Fruit fly (Drosophila melanogaster): Measurements from ENCODE around the gene PolG1.

The PolG1 gene

DNA sequence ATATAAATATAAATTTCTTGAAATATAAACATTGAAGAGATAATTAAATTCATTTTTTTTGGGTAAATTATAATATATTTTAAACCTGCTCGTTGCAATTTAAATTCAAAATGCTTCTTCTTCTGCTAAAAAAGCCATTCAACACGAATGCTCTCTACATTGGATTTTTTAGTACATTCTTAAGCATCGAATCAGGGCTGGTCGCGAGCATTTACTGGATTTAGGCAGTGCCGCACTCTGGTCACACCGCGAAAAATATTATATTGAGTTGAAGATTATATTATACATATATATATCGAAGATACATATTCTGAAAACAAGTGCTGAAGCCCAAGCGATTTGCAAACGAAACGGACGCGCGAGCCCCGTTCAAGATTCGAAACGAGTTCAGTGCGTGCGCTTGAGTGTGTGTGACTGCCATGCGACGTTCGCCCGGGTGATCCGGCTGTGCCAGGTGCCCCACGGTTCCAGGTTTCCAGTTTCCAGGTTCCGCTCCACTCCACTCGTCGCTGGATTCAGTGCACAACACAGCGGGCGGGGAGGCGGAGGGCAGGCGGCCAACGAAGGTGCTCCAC lies 13.9 kb downstream of the PolG1 start, which contains the start of gene Sos (continued):
- TF ChIP-seq Bgb (GFP tag; IDR thresholded peaks at IDR 0.05; ENCODE audit: partially characterized antibody) (no peak; the same call in 1 of the 2 replicates), CG15073 (GFP tag; optimal IDR thresholded peaks at IDR 0.05) (no peak), Gug (GFP tag; IDR thresholded peaks at IDR 0.05) (no peak), CG4282 (GFP tag; optimal IDR thresholded peaks at IDR 0.05) (no peak), CG7928 (GFP tag; optimal IDR thresholded peaks at IDR 0.05) (peak; percentile 89), Elba2 (GFP tag; optimal IDR thresholded peaks at IDR 0.05) (peak; percentile 33), CG17186 (GFP tag; optimal IDR thresholded peaks at IDR 0.05) (peak; percentile 9), Sox100B (GFP tag; optimal IDR thresholded peaks at IDR 0.05) (no peak), CG12659 (GFP tag; optimal IDR thresholded peaks at IDR 0.05) (peak; percentile 84), Mrtf (GFP tag; IDR thresholded peaks at IDR 0.05) (no peak), CG7987 (GFP tag; optimal IDR thresholded peaks at IDR 0.05) (no peak), CG12071 (GFP tag; optimal IDR thresholded peaks at IDR 0.05) (no peak), CG34224 (GFP tag; IDR thresholded peaks at IDR 0.05; ENCODE audit: partially characterized antibody) (0 out of 3 replicates have a peak, but pooled peaks have one; percentile 30), CG17829 (tag; optimal IDR thresholded peaks at IDR 0.05) (peak; percentile 47), CG6813 (GFP tag; optimal IDR thresholded peaks at IDR 0.05) (no peak), CG11560 (tag; IDR thresholded peaks at IDR 0.05) (peak; percentile 76; the same call in 2 of the 3 replicates), ro (GFP tag; IDR thresholded peaks at IDR 0.05) (no peak), Fer1 (GFP tag; optimal IDR thresholded peaks at IDR 0.05) (no peak), CG5953 (GFP tag; IDR thresholded peaks at IDR 0.05) (no peak), Abd-B (GFP tag; optimal IDR thresholded peaks at IDR 0.05) (peak; percentile 10), CG11696 (GFP tag; IDR thresholded peaks at IDR 0.05) (no peak), Hr78 (GFP tag; optimal IDR thresholded peaks at IDR 0.05) (no peak), CG11093 (GFP tag; IDR thresholded peaks at IDR 0.05) (no peak), tup (GFP tag; optimal IDR thresholded peaks at IDR 0.05) (no peak), yki (optimal IDR thresholded peaks at IDR 0.05) (no peak), so (GFP tag; IDR thresholded peaks at IDR 0.05) (no peak), unc-4 (GFP tag; IDR thresholded peaks at IDR 0.05; ENCODE audit: partially characterized antibody) (no peak), CG8089 (GFP tag; optimal IDR thresholded peaks at IDR 0.05) (no peak), CG34376 (GFP tag; optimal IDR thresholded peaks at IDR 0.05) (no peak), mld (GFP tag; IDR thresholded peaks at IDR 0.05; ENCODE audit: partially characterized antibody) (no peak), CG10979 (tag; optimal IDR thresholded peaks at IDR 0.05) (no peak), ci (GFP tag; IDR thresholded peaks at IDR 0.05) (no peak), dati (GFP tag; IDR thresholded peaks at IDR 0.05) (no peak), pnt (GFP tag; optimal IDR thresholded peaks at IDR 0.05) (no peak), sima (GFP tag; optimal IDR thresholded peaks at IDR 0.05) (no peak), NFAT (GFP tag; IDR thresholded peaks at IDR 0.05) (no peak), D (optimal IDR thresholded peaks at IDR 0.05) (no peak), D (GFP tag; optimal IDR thresholded peaks at IDR 0.05) (no peak), CG13123 (GFP tag; optimal IDR thresholded peaks at IDR 0.05) (no peak), CG9797 (GFP tag; optimal IDR thresholded peaks at IDR 0.05) (peak; percentile 95), ftz-f1 (GFP tag; optimal IDR thresholded peaks at IDR 0.05) (no peak), CG9727 (GFP tag; optimal IDR thresholded peaks at IDR 0.05) (no peak)

DNA sequence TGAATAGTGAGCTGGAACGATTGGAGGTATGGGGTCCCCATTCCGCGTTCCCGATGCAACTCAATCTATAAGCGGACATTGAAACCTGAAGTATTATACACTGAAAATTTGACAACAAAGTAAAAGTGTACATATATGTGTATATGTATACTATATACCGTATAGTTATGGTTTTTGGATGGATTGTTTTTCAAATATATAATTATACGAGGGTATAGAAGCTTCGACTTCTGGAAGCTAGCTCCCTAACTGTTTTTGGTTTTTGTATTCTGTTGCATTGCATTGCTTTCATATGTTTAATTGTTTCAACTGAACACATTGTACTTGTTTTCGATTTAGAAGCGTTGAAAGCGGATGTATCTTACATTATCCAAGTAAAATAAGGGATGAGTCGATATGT lies 14.4 kb downstream of the PolG1 start, which contains the start of gene CG16888:
Gene CG16888, minus strand, starts transcription at position 101 of the 400 bp plus-strand sequence.
- TF ChIP-seq pfk (GFP tag; optimal IDR thresholded peaks at IDR 0.05) (peak; percentile 59), gcm (GFP tag; optimal IDR thresholded peaks at IDR 0.05) (no peak)

All from whole organism, embryonic.